Worm (Caenorhabditis elegans): ENCODE data around the gene B0238.15.
A peak's percentile ranks its signal among the peaks of the same experiment; 100 is the strongest.

B0238.15 gene

ce11 chrV:5239903-5240302, at the start of gene B0238.15:
Gene B0238.15, plus strand, starts transcription at chrV:5240203.
- no peak for TF ChIP-seq spr-1 (tag; optimal IDR thresholded peaks at IDR 0.05)
- TF ChIP-seq lin-13 (GFP tag; optimal IDR thresholded peaks at IDR 0.05) = no peak
- no peak for TF ChIP-seq tag-97 (GFP tag; IDR thresholded peaks at IDR 0.05)
- no peak for TF ChIP-seq tra-1 (GFP tag; IDR thresholded peaks at IDR 0.05)
- TF ChIP-seq T26A8.4 (GFP tag; IDR thresholded peaks at IDR 0.05) = no peak
- TF ChIP-seq rbr-2 (tag; optimal IDR thresholded peaks at IDR 0.05) = no peak
- no peak for TF ChIP-seq D1046.2 (GFP tag; IDR thresholded peaks at IDR 0.05)
- TF ChIP-seq spr-3 (GFP tag; optimal IDR thresholded peaks at IDR 0.05) = no peak
- TF ChIP-seq hif-1 (tag; optimal IDR thresholded peaks at IDR 0.05) = no peak
- TF ChIP-seq snpc-1.2 (GFP tag; IDR thresholded peaks at IDR 0.05) = no peak
- TF ChIP-seq ces-1 (GFP tag; optimal IDR thresholded peaks at IDR 0.05) = no peak
- TF ChIP-seq lim-7 (GFP tag; IDR thresholded peaks at IDR 0.05) = no peak
- no peak for TF ChIP-seq nhr-42 (GFP tag; IDR thresholded peaks at IDR 0.05)

- TF ChIP-seq F44E2.7 (GFP tag; IDR thresholded peaks at IDR 0.05) = no peak
- TF ChIP-seq T20F7.1 (GFP tag; optimal IDR thresholded peaks at IDR 0.05) = no peak
- no peak for TF ChIP-seq spr-3 (GFP tag; optimal IDR thresholded peaks at IDR 0.05)
- TF ChIP-seq lin-13 (GFP tag; optimal IDR thresholded peaks at IDR 0.05) = no peak
- peak; percentile 78 for TF ChIP-seq pqm-1 (tag; optimal IDR thresholded peaks at IDR 0.05)
- TF ChIP-seq zfp-3 (GFP tag; conservative IDR thresholded peaks at IDR 0.05) = no peak
- no peak for TF ChIP-seq ZK546.5 (tag; optimal IDR thresholded peaks at IDR 0.05)
- no peak for TF ChIP-seq skn-1 (tag; optimal IDR thresholded peaks at IDR 0.05)
- TF ChIP-seq hlh-11 (tag; optimal IDR thresholded peaks at IDR 0.05) = peak; percentile 77
- TF ChIP-seq mxl-2 (GFP tag; conservative IDR thresholded peaks at IDR 0.05) = no peak
- peak in 1 of 2 experiments; percentile 2 for TF ChIP-seq unc-62 (GFP tag; optimal IDR thresholded peaks at IDR 0.05 in 1 of 2)
- TF ChIP-seq unc-62 (tag; optimal IDR thresholded peaks at IDR 0.05) = no peak
- peak; percentile 86 for TF ChIP-seq nhr-77 (tag; optimal IDR thresholded peaks at IDR 0.05)
- TF ChIP-seq mdl-1 (tag; optimal IDR thresholded peaks at IDR 0.05) = no peak
- TF ChIP-seq duxl-1 (tag; optimal IDR thresholded peaks at IDR 0.05; ENCODE audit: poor library complexity) = no peak
- peak; percentile 92 for TF ChIP-seq dmd-6 (GFP tag; IDR thresholded peaks at IDR 0.05)
- TF ChIP-seq lsy-2 (tag; optimal IDR thresholded peaks at IDR 0.05) = no peak
- no peak for TF ChIP-seq tag-97 (GFP tag; IDR thresholded peaks at IDR 0.05)
- TF ChIP-seq mdt-29 (GFP tag; IDR thresholded peaks at IDR 0.05) = no peak
- 0 out of 2 replicates have a peak, but pooled peaks have one; percentile 20 for TF ChIP-seq ceh-20 (GFP tag; IDR thresholded peaks at IDR 0.05)
- no peak for TF ChIP-seq R02D3.7 (tag; optimal IDR thresholded peaks at IDR 0.05)
- no peak for TF ChIP-seq F37D6.2 (tag; optimal IDR thresholded peaks at IDR 0.05)
- no peak for TF ChIP-seq mxl-3 (GFP tag; optimal IDR thresholded peaks at IDR 0.05)
- peak; percentile 59; the same call in 1 of the 2 replicates for TF ChIP-seq tra-1 (GFP tag; IDR thresholded peaks at IDR 0.05)
- TF ChIP-seq attf-4 (tag; optimal IDR thresholded peaks at IDR 0.05) = no peak
- no peak for TF ChIP-seq zip-2 (tag; optimal IDR thresholded peaks at IDR 0.05)
- no peak for TF ChIP-seq ceh-28 (tag; optimal IDR thresholded peaks at IDR 0.05)
- TF ChIP-seq mep-1 (tag; optimal IDR thresholded peaks at IDR 0.05) = no peak
- TF ChIP-seq zfp-2 (tag; optimal IDR thresholded peaks at IDR 0.05) = no peak
- TF ChIP-seq fos-1 (tag; optimal IDR thresholded peaks at IDR 0.05) = no peak
- no peak for TF ChIP-seq lin-29 (GFP tag; IDR thresholded peaks at IDR 0.05)
- no peak for TF ChIP-seq ceh-82 (tag; optimal IDR thresholded peaks at IDR 0.05)
- TF ChIP-seq hlh-30 (tag; optimal IDR thresholded peaks at IDR 0.05; ENCODE audit: insufficient read depth) = no peak
- no peak for TF ChIP-seq unc-39 (tag; optimal IDR thresholded peaks at IDR 0.05)
- TF ChIP-seq egl-43 (GFP tag; IDR thresholded peaks at IDR 0.05) = no peak
- TF ChIP-seq nhr-11 (tag; optimal IDR thresholded peaks at IDR 0.05) = no peak
- no peak for TF ChIP-seq vab-7 (GFP tag; IDR thresholded peaks at IDR 0.05)
- no peak for TF ChIP-seq dpl-1 (GFP tag; optimal IDR thresholded peaks at IDR 0.05)
- TF ChIP-seq dmd-9 (GFP tag; IDR thresholded peaks at IDR 0.05) = no peak
- TF ChIP-seq dve-1 (tag; optimal IDR thresholded peaks at IDR 0.05; ENCODE audit: insufficient read depth) = peak; percentile 93
- TF ChIP-seq nhr-6 (tag; optimal IDR thresholded peaks at IDR 0.05) = no peak
- TF ChIP-seq lin-1 (GFP tag; IDR thresholded peaks at IDR 0.05) = 0 out of 2 replicates have a peak, but pooled peaks have one; percentile 26
Observed at ce11 chrV:5192501-5192900, 47.5 kb upstream of the B0238.15 start, which contains the start of gene C03A7.13. Gene C03A7.13, minus strand, starts transcription at chrV:5192543.
